Fruit fly (Drosophila melanogaster) whole organism, adult: Measurements from ENCODE around the gene CG4393.

ENCODE experiments used
- CG12768 ChIP-seq: fragments of 200-800 bp; sonication (Bioruptor generic); optimal IDR thresholded peaks from 2 replicates; lab custom pipeline; 2017; ENCODE audit warnings: missing biosample characterization, missing genetic modification characterization, mild to moderate bottlenecking, moderate library complexity, missing genetic modification reagents
- Clk ChIP-seq: fragments of 200-800 bp; sonication (Bioruptor generic); optimal IDR thresholded peaks from 2 replicates; lab custom pipeline; 2017; ENCODE audit warnings: missing biosample characterization, missing genetic modification characterization
- Hr96 ChIP-seq: fragments of 200-800 bp; sonication (Bioruptor generic); optimal IDR thresholded peaks from 2 replicates; lab custom pipeline; 2016; ENCODE audit warnings: missing biosample characterization, missing genetic modification characterization
- cnc ChIP-seq, 2 experiments: fragments of >200 bp; optimal IDR thresholded peaks; 2 replicates each; lab custom pipeline; 2017
- kay ChIP-seq: fragments of 200-800 bp; sonication (Bioruptor generic); peaks from one replicate; lab custom pipeline; 2016; ENCODE audit warnings: missing biosample characterization, missing genetic modification characterization, borderline replicate concordance

- TF ChIP-seq CG12768 (GFP tag; lab: Kevin White, UChicago), result no peak
- TF ChIP-seq Clk (GFP tag; lab: Kevin White, UChicago), result no peak
- no peak for TF ChIP-seq cnc (optimal IDR thresholded peaks at IDR 0.05; lab: Kevin White, UChicago)
- no peak for TF ChIP-seq Hr96 (GFP tag; lab: Kevin White, UChicago)
- no peak for TF ChIP-seq kay (GFP tag; lab: Kevin White, UChicago)
Measured at dm6 chr3R:23386907-23387306, 2.3 kb upstream of the CG4393 start.
